Fruit fly (Drosophila melanogaster): ENCODE data around the gene CG33099.

CG33099 gene

DNA sequence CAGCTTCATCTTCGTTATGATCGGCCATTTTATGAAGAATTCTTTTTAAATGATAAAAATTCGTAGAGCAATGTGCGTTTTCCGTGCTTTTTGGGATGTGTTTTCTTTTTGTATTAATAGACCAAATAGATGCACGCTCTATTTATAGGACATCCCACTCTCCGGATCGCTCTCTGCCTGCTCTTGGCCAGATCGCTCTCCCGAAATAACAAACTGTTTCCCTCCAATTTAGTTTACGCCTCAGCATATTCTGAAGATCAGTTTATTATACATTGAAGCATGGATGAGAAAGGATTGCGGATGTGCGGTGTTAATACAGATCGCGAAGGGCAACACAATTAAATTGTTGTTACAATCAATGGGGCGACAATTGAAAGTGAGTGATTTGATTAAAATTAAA is 41.5 kb downstream of the CG33099 start, which contains the start of gene CG5376:
CG5376 (minus strand) TSS at position 101 of the 400 bp plus-strand sequence.
- TF ChIP-seq CG17801 (GFP tag; optimal IDR thresholded peaks at IDR 0.05; ENCODE audit: partially characterized antibody), result no peak

DNA sequence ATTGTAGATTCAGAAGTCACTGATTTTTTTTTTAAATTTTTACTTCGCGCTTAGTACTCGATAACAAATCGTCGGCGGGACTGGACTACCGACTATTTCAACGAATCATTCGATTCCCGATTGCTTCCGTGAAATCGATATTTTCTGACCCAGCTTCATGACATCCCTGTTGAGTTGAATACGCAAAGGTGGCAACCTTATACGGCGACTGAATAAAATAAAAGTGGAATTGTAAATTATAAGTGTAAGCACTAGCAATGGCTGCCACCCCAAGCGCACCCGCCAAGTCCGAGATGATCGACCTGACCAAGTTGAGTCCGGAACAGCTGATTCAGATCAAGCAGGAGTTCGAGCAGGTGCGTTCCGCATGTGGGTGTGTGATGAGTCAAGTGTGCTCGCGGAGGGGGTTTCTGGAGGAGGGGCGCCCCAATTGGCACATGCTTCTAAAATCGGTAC is 43.3 kb downstream of the CG33099 start, which contains the start of gene Pfdn5:
Pfdn5 (plus strand) TSS at position 3 of the 456 bp plus-strand sequence.
- peak; percentile 17 for TF ChIP-seq CG17801 (GFP tag; optimal IDR thresholded peaks at IDR 0.05; ENCODE audit: partially characterized antibody)

dm6 chr3R:22483537-22483936 is 46.8 kb downstream of the CG33099 start:
- TF ChIP-seq CG17801 (GFP tag; optimal IDR thresholded peaks at IDR 0.05; ENCODE audit: partially characterized antibody), result no peak
